Fruit fly (Drosophila melanogaster) whole organism: ENCODE measurements around the gene CG8661.

ENCODE experiments used
- CG8478 ChIP-seq: fragments of >200 bp; optimal IDR thresholded peaks from 2 replicates; lab custom pipeline; 2018; ENCODE audit warnings: inconsistent platforms
- Dll ChIP-seq: fragments of >200 bp; optimal IDR thresholded peaks from 2 replicates; lab custom pipeline; 2017

dm6 chrX:17301705-17302104, 17.4 kb upstream of the CG8661 start, which contains the start of gene Fim:
- TF ChIP-seq Dll (lab: Kevin White, UChicago): no peak
- TF ChIP-seq CG8478 (lab: Kevin White, UChicago): no peak
